Fruit fly (Drosophila melanogaster) whole organism, adult: ENCODE measurements around the gene EMC4.
A peak's percentile ranks its signal among the peaks of the same experiment; 100 is the strongest.

Experiments
- CG33017 ChIP-seq: fragments of 200-800 bp; sonication (Bioruptor generic); optimal IDR thresholded peaks from 2 replicates; lab custom pipeline; 2018; ENCODE audit warnings: missing biosample characterization, mild to moderate bottlenecking, missing genetic modification characterization, moderate library complexity
- CG5204 ChIP-seq: fragments of 200-800 bp; sonication (Bioruptor generic); optimal IDR thresholded peaks from 2 replicates; lab custom pipeline; 2016; ENCODE audit warnings: missing biosample characterization, missing genetic modification characterization
- CG7101 ChIP-seq: fragments of 200-800 bp; sonication (Bioruptor generic); optimal IDR thresholded peaks from 2 replicates; lab custom pipeline; 2018; ENCODE audit warnings: missing biosample characterization, mild to moderate bottlenecking, missing genetic modification characterization, moderate library complexity
- Crg-1 ChIP-seq: fragments of 200-800 bp; sonication (Bioruptor generic); optimal IDR thresholded peaks from 2 replicates; lab custom pipeline; 2016; ENCODE audit warnings: missing biosample characterization, missing genetic modification characterization
- Hr96 ChIP-seq: fragments of 200-800 bp; sonication (Bioruptor generic); optimal IDR thresholded peaks from 2 replicates; lab custom pipeline; 2016; ENCODE audit warnings: missing biosample characterization, missing genetic modification characterization
- Mnt ChIP-seq: fragments of 200-800 bp; sonication (Bioruptor generic); optimal IDR thresholded peaks from 2 replicates; lab custom pipeline; 2016; ENCODE audit warnings: missing biosample characterization, mild to moderate bottlenecking, missing genetic modification characterization
- kay ChIP-seq: fragments of 200-800 bp; sonication (Bioruptor generic); peaks from one replicate; lab custom pipeline; 2016; ENCODE audit warnings: missing biosample characterization, missing genetic modification characterization, borderline replicate concordance
- ovo ChIP-seq: fragments of 200-800 bp; sonication (Bioruptor generic); optimal IDR thresholded peaks from 2 replicates; lab custom pipeline; 2016; ENCODE audit warnings: missing biosample characterization, missing genetic modification characterization
- tj ChIP-seq: fragments of 200-800 bp; sonication (Bioruptor generic); optimal IDR thresholded peaks from 3 replicates; lab custom pipeline; 2017; ENCODE audit warnings: missing biosample characterization, mild to moderate bottlenecking, missing genetic modification characterization, moderate library complexity

- TF ChIP-seq Mnt (GFP tag; lab: Kevin White, UChicago) (peak; percentile 35), CG5204 (GFP tag; lab: Kevin White, UChicago) (no peak), kay (GFP tag; lab: Kevin White, UChicago) (no peak), ovo (GFP tag; lab: Kevin White, UChicago) (no peak), tj (GFP tag; lab: Kevin White, UChicago) (peak; percentile 65), Crg-1 (GFP tag; lab: Kevin White, UChicago) (no peak), CG33017 (no peak), Hr96 (GFP tag; lab: Kevin White, UChicago) (no peak), CG7101 (tag; lab: Kevin White, UChicago) (peak; percentile 38)
These were observed 3.9 kb upstream of the EMC4 start, which contains the start of the genes CG11109 and Arf1 for dm6 chr3L:22871845-22872361.
